Worm (Caenorhabditis elegans) whole organism, late embryonic: Measurements from ENCODE around the gene srw-71.

Source experiments
- C08G9.2 ChIP-seq: sonication (generic microtip); optimal IDR thresholded peaks from 2 replicates; lab custom pipeline; 2016; ENCODE audit warnings: mild to moderate bottlenecking, missing genetic modification characterization, moderate library complexity, missing compliant biosample characterization
- K09A11.1 ChIP-seq: sonication (generic microtip); optimal IDR thresholded peaks from 2 replicates; lab custom pipeline; 2017; ENCODE audit warnings: antibody characterized with exemption, mild to moderate bottlenecking, missing genetic modification characterization, missing compliant biosample characterization; ENCODE audit not compliant: insufficient read depth
- Y22D7AL.16 ChIP-seq: sonication (generic microtip); optimal IDR thresholded peaks from 2 replicates; lab custom pipeline; 2016; ENCODE audit warnings: missing genetic modification characterization, missing compliant biosample characterization
- ama-1 ChIP-seq: fragments of 150-350 bp; optimal IDR thresholded peaks from 2 replicates; lab custom pipeline; 2014
- ceh-2 ChIP-seq: sonication (generic microtip); optimal IDR thresholded peaks from 2 replicates; lab custom pipeline; 2016; ENCODE audit warnings: missing genotype, missing genetic modification characterization, missing compliant biosample characterization
- ceh-31 ChIP-seq: sonication (generic microtip); optimal IDR thresholded peaks from 2 replicates; lab custom pipeline; 2016; ENCODE audit warnings: missing genetic modification characterization, missing compliant biosample characterization
- ceh-34 ChIP-seq: sonication (generic microtip); optimal IDR thresholded peaks from 2 replicates; lab custom pipeline; 2016; ENCODE audit warnings: mild to moderate bottlenecking, missing genetic modification characterization, missing compliant biosample characterization
- ceh-9 ChIP-seq: sonication (generic microtip); optimal IDR thresholded peaks from 2 replicates; lab custom pipeline; 2016; ENCODE audit warnings: mild to moderate bottlenecking, missing genetic modification characterization, inconsistent platforms, missing compliant biosample characterization
- fkh-10 ChIP-seq: fragments of 150-350 bp; optimal IDR thresholded peaks from 2 replicates; lab custom pipeline; 2014; ENCODE audit warnings: missing biosample characterization, missing genetic modification reagents, missing genetic modification characterization
- madf-2 ChIP-seq: sonication (generic microtip); optimal IDR thresholded peaks from 2 replicates; lab custom pipeline; 2017; ENCODE audit warnings: missing genetic modification characterization, missing compliant biosample characterization
- pag-3 ChIP-seq: sonication (generic microtip); optimal IDR thresholded peaks from 2 replicates; lab custom pipeline; 2016; ENCODE audit warnings: missing compliant biosample characterization, missing genetic modification characterization, borderline replicate concordance
- pha-4 ChIP-seq: fragments of 150-350 bp; optimal IDR thresholded peaks from 2 replicates; lab custom pipeline; 2018; ENCODE audit warnings: missing biosample characterization, missing genetic modification reagents, missing genetic modification characterization
- unc-42 ChIP-seq: sonication (generic microtip); optimal IDR thresholded peaks from 2 replicates; lab custom pipeline; 2016; ENCODE audit warnings: missing genotype, missing genetic modification characterization, missing compliant biosample characterization

DNA sequence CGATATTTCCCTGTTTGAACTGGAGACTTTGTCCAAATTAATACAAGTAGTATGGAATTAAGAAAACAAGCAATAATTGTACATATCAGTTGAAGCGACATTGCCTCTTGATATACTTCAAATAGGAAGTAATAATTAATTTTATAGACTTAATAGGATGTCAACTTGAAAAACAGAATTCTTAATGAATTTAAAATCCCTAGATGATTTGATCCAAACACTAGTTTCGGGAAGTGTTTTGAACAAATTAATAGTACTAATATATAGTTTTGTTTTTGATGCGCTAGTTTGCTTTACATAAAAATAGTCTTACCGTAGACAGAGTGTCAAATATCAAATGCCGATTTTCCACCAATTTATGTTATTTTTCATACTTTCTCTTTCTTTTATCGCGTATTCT lies 47.5 kb upstream of the srw-71 start, which contains the start of gene str-190:
- TF ChIP-seq ceh-9 (tag; lab: Kevin White, UChicago) = no peak
- no peak for TF ChIP-seq C08G9.2 (tag; lab: Kevin White, UChicago)
- no peak for TF ChIP-seq ama-1 (lab: Kevin White, UChicago)
- no peak for TF ChIP-seq unc-42 (tag; lab: Kevin White, UChicago)
- TF ChIP-seq K09A11.1 (tag; lab: Kevin White, UChicago) = no peak
- TF ChIP-seq ceh-31 (tag; lab: Kevin White, UChicago) = no peak
- TF ChIP-seq pag-3 (tag; lab: Kevin White, UChicago) = no peak
- TF ChIP-seq Y22D7AL.16 (tag; lab: Kevin White, UChicago) = no peak
- TF ChIP-seq fkh-10 = no peak
- no peak for TF ChIP-seq madf-2 (tag; lab: Kevin White, UChicago)
- TF ChIP-seq pha-4 = no peak
- TF ChIP-seq ceh-34 (tag; lab: Kevin White, UChicago) = no peak
- no peak for TF ChIP-seq ceh-2
